Fruit fly (Drosophila melanogaster) whole organism, prepupa: ENCODE measurements around the gene Vm26Ac.

Source experiments
- CG10669 ChIP-seq: fragments of 200-800 bp; sonication (Bioruptor generic); optimal IDR thresholded peaks from 3 replicates; lab custom pipeline; 2018; ENCODE audit warnings: missing biosample characterization, mild to moderate bottlenecking, missing genetic modification characterization, moderate library complexity
- CG32006 ChIP-seq: fragments of 200-800 bp; sonication (Bioruptor generic); optimal IDR thresholded peaks from 3 replicates; lab custom pipeline; 2017; ENCODE audit warnings: missing biosample characterization, mild to moderate bottlenecking, missing genetic modification characterization
- CG6163 ChIP-seq: fragments of 200-800 bp; sonication (Bioruptor generic); IDR thresholded peaks from 3 replicates; pipeline ENCODE4 v1.3.6; 2022; ENCODE audit warnings: missing biosample characterization, missing genetic modification characterization
- CG6854 ChIP-seq: fragments of 200-800 bp; sonication (Bioruptor generic); optimal IDR thresholded peaks from 2 replicates; lab custom pipeline; 2017; ENCODE audit warnings: missing biosample characterization, mild to moderate bottlenecking, missing genetic modification characterization
- CG7368 ChIP-seq: fragments of 200-800 bp; sonication (Bioruptor generic); optimal IDR thresholded peaks from 3 replicates; lab custom pipeline; 2016; ENCODE audit warnings: missing biosample characterization, missing genetic modification characterization
- Eip75B ChIP-seq: fragments of 200-800 bp; sonication (Bioruptor generic); optimal IDR thresholded peaks from 3 replicates; lab custom pipeline; 2016; ENCODE audit warnings: missing biosample characterization, missing genetic modification characterization
- Hr39 ChIP-seq: fragments of 200-800 bp; sonication (Bioruptor generic); optimal IDR thresholded peaks from 2 replicates; lab custom pipeline; 2016; ENCODE audit warnings: missing biosample characterization, missing genetic modification characterization
- Sox102F ChIP-seq: fragments of 200-800 bp; sonication (Bioruptor generic); optimal IDR thresholded peaks from 2 replicates; lab custom pipeline; 2016; ENCODE audit warnings: missing biosample characterization, mild to moderate bottlenecking, missing genetic modification characterization
- achi ChIP-seq: fragments of 200-800 bp; sonication (Bioruptor generic); optimal IDR thresholded peaks from 3 replicates; lab custom pipeline; 2016; ENCODE audit warnings: missing biosample characterization, missing genetic modification characterization
- acj6 ChIP-seq: fragments of 200-800 bp; sonication (Bioruptor generic); optimal IDR thresholded peaks from 3 replicates; lab custom pipeline; 2016; ENCODE audit warnings: missing biosample characterization, missing genetic modification characterization
- dac ChIP-seq: fragments of 200-800 bp; sonication (Bioruptor generic); optimal IDR thresholded peaks from 2 replicates; lab custom pipeline; 2017; ENCODE audit warnings: missing biosample characterization, mild to moderate bottlenecking, missing genetic modification characterization
- dsx ChIP-seq: fragments of 200-800 bp; optimal IDR thresholded peaks from 3 replicates; lab custom pipeline; 2019; ENCODE audit warnings: missing biosample characterization, mild to moderate bottlenecking, missing genetic modification characterization, moderate library complexity; ENCODE audit not compliant: poor library complexity, severe bottlenecking
- lz ChIP-seq: fragments of 200-800 bp; sonication (Bioruptor generic); optimal IDR thresholded peaks from 3 replicates; lab custom pipeline; 2016; ENCODE audit warnings: missing biosample characterization, missing genetic modification characterization
- svp ChIP-seq: fragments of 200-800 bp; sonication (Bioruptor generic); peaks from one replicate; lab custom pipeline; 2016; ENCODE audit warnings: missing biosample characterization, missing genetic modification characterization

DNA sequence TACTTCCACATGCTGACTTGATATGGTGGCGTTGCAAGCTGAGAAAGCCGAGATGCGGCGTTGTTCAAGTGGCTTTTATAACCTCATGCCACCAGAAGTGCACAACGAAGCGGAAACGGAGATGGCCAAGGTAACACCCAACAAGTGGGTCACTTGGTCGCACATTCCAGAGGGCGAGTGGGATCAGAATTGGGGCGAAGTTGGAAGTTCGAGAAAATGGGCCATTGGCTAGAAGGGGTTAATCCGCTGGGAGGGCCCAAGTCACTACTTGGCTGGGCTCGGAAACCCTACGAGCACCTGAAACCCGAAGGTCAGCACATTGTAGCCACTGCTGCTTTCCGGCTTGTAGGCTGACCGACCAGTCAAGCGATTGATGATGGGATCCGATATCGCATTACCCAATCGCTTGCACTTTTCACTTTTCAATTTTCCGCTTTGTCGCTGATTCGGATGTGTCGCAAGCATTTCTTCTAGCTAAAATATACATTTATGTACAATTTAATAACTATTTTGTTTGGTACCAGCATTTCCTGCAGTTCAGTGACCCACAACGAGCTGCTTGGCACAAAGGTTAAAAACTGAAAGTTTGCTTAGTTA, at the start of gene Vm26Ac:
- TF ChIP-seq achi (GFP tag; lab: Kevin White, UChicago) (no peak), Sox102F (no peak), svp (GFP tag; lab: Kevin White, UChicago) (no peak), CG6163 (GFP tag; lab: Robert Waterston, UW) (no peak), CG7368 (GFP tag; lab: Kevin White, UChicago) (no peak), dsx (GFP tag; lab: Kevin White, UChicago) (no peak), lz (GFP tag; lab: Kevin White, UChicago) (no peak), CG6854 (GFP tag; lab: Kevin White, UChicago) (no peak), dac (GFP tag; lab: Kevin White, UChicago) (no peak), Hr39 (GFP tag; lab: Kevin White, UChicago) (no peak), acj6 (GFP tag; lab: Kevin White, UChicago) (no peak), Eip75B (GFP tag; lab: Kevin White, UChicago) (no peak), CG10669 (GFP tag; lab: Kevin White, UChicago) (no peak), CG32006 (no peak)
